Fruit fly (Drosophila melanogaster): ENCODE measurements around the gene Alp13.

dm6 chr3R:10090906-10091305 lies 15.7 kb upstream of the Alp13 start:
- TF ChIP-seq CG12768 (GFP tag; optimal IDR thresholded peaks at IDR 0.05) (no peak), cnc (optimal IDR thresholded peaks at IDR 0.05) (no peak), ovo (GFP tag; optimal IDR thresholded peaks at IDR 0.05) (no peak), pad (GFP tag; optimal IDR thresholded peaks at IDR 0.05) (no peak), CG5204 (GFP tag; optimal IDR thresholded peaks at IDR 0.05) (no peak), kay (GFP tag; ENCODE audit: borderline replicate concordance) (no peak)

All from whole organism, adult.